Worm (Caenorhabditis elegans): Measurements from ENCODE around the gene sra-37.

sra-37 gene

ce11 chrX:13885131-13885530, 8.0 kb downstream of the sra-37 start (continued):
- no peak for TF ChIP-seq nhr-237 (tag; optimal IDR thresholded peaks at IDR 0.05)
- TF ChIP-seq nhr-41 (GFP tag; IDR thresholded peaks at IDR 0.05): no peak
- TF ChIP-seq egl-27 (tag; optimal IDR thresholded peaks at IDR 0.05): no peak
- TF ChIP-seq vab-7 (GFP tag; IDR thresholded peaks at IDR 0.05): no peak
- no peak for TF ChIP-seq fkh-10 (GFP tag; optimal IDR thresholded peaks at IDR 0.05)
- no peak for TF ChIP-seq Y5F2A.4 (GFP tag; optimal IDR thresholded peaks at IDR 0.05)
- peak; percentile 46 for TF ChIP-seq mep-1 (tag; optimal IDR thresholded peaks at IDR 0.05)
- no peak for TF ChIP-seq tra-1 (GFP tag; IDR thresholded peaks at IDR 0.05)
- no peak for TF ChIP-seq mdt-29 (GFP tag; IDR thresholded peaks at IDR 0.05)
- no peak for TF ChIP-seq zfp-2 (tag; optimal IDR thresholded peaks at IDR 0.05)
- no peak for TF ChIP-seq ama-1 (optimal IDR thresholded peaks at IDR 0.05)
- TF ChIP-seq madf-9 (GFP tag; conservative IDR thresholded peaks at IDR 0.05): no peak
- peak; percentile 71 for TF ChIP-seq hlh-11 (tag; optimal IDR thresholded peaks at IDR 0.05)
- TF ChIP-seq spr-3 (GFP tag; optimal IDR thresholded peaks at IDR 0.05): no peak
- no peak for TF ChIP-seq zfp-3 (GFP tag; conservative IDR thresholded peaks at IDR 0.05)
- TF ChIP-seq lir-3 (tag; optimal IDR thresholded peaks at IDR 0.05): no peak
- TF ChIP-seq F49E8.2 (tag; optimal IDR thresholded peaks at IDR 0.05; ENCODE audit: borderline replicate concordance): no peak
- no peak for TF ChIP-seq lsy-2 (tag; optimal IDR thresholded peaks at IDR 0.05)
- TF ChIP-seq nhr-10 (tag; optimal IDR thresholded peaks at IDR 0.05): no peak
- TF ChIP-seq mes-2 (tag; optimal IDR thresholded peaks at IDR 0.05; ENCODE audit: poor library complexity, severe bottlenecking): peak; percentile 42
- no peak for TF ChIP-seq lin-38 (GFP tag; IDR thresholded peaks at IDR 0.05)
- TF ChIP-seq ZK546.5 (tag; optimal IDR thresholded peaks at IDR 0.05): no peak
- no peak for TF ChIP-seq nhr-42 (GFP tag; IDR thresholded peaks at IDR 0.05)
- no peak for TF ChIP-seq egl-43 (GFP tag; IDR thresholded peaks at IDR 0.05)
- TF ChIP-seq daf-19 (GFP tag; conservative IDR thresholded peaks at IDR 0.05): no peak
- no peak for TF ChIP-seq nhr-76 (tag; optimal IDR thresholded peaks at IDR 0.05)
- TF ChIP-seq F44E2.7 (GFP tag; IDR thresholded peaks at IDR 0.05): no peak
- TF ChIP-seq ZK337.2 (GFP tag; IDR thresholded peaks at IDR 0.05): no peak
- no peak for TF ChIP-seq D1046.2 (GFP tag; IDR thresholded peaks at IDR 0.05)
- 0 out of 2 replicates have a peak, but pooled peaks have one; percentile 31 for TF ChIP-seq dmd-6 (GFP tag; IDR thresholded peaks at IDR 0.05)
- peak; percentile 69 for TF ChIP-seq dve-1 (tag; optimal IDR thresholded peaks at IDR 0.05; ENCODE audit: insufficient read depth)
- no peak for TF ChIP-seq T26A8.4 (GFP tag; IDR thresholded peaks at IDR 0.05)
- TF ChIP-seq mxl-3 (GFP tag; optimal IDR thresholded peaks at IDR 0.05): peak; percentile 65
- TF ChIP-seq pqm-1 (tag; optimal IDR thresholded peaks at IDR 0.05): peak; percentile 88
- peak; percentile 56 for TF ChIP-seq hlh-30 (tag; optimal IDR thresholded peaks at IDR 0.05; ENCODE audit: insufficient read depth)
- no peak for TF ChIP-seq unc-39 (tag; optimal IDR thresholded peaks at IDR 0.05)
- TF ChIP-seq R02D3.7 (tag; optimal IDR thresholded peaks at IDR 0.05): no peak
- TF ChIP-seq hmg-1.1 (GFP tag; IDR thresholded peaks at IDR 0.05): no peak
- no peak for TF ChIP-seq F10B5.3 (tag; optimal IDR thresholded peaks at IDR 0.05)
- TF ChIP-seq unc-130 (GFP tag; optimal IDR thresholded peaks at IDR 0.05): no peak
- TF ChIP-seq set-16 (GFP tag; IDR thresholded peaks at IDR 0.05): no peak
- TF ChIP-seq cey-2 (tag; optimal IDR thresholded peaks at IDR 0.05; ENCODE audit: borderline replicate concordance, insufficient read depth): no peak

- TF ChIP-seq F44E2.7 (GFP tag; IDR thresholded peaks at IDR 0.05): no peak
- TF ChIP-seq aly-2 (tag; optimal IDR thresholded peaks at IDR 0.05): no peak
- no peak for TF ChIP-seq snpc-1.2 (GFP tag; IDR thresholded peaks at IDR 0.05)
- no peak for TF ChIP-seq unc-62 (GFP tag; optimal IDR thresholded peaks at IDR 0.05 in 1 of 2)
- TF ChIP-seq unc-62 (tag; optimal IDR thresholded peaks at IDR 0.05): no peak
- no peak for TF ChIP-seq zag-1 (tag; optimal IDR thresholded peaks at IDR 0.05)
- TF ChIP-seq nhr-42 (GFP tag; IDR thresholded peaks at IDR 0.05): no peak
- no peak for TF ChIP-seq zip-11 (GFP tag; IDR thresholded peaks at IDR 0.05)
- TF ChIP-seq mdt-29 (GFP tag; IDR thresholded peaks at IDR 0.05): no peak
- TF ChIP-seq unc-39 (tag; optimal IDR thresholded peaks at IDR 0.05): no peak
- TF ChIP-seq skn-1 (tag; optimal IDR thresholded peaks at IDR 0.05): no peak
- peak; percentile 41 for TF ChIP-seq hlh-11 (tag; optimal IDR thresholded peaks at IDR 0.05)
- no peak for TF ChIP-seq mxl-2 (GFP tag; conservative IDR thresholded peaks at IDR 0.05)
- no peak for TF ChIP-seq attf-4 (tag; optimal IDR thresholded peaks at IDR 0.05)
- TF ChIP-seq ZK546.5 (tag; optimal IDR thresholded peaks at IDR 0.05): no peak
- no peak for TF ChIP-seq daf-16 (GFP tag; optimal IDR thresholded peaks at IDR 0.05)
- TF ChIP-seq daf-16 (tag; optimal IDR thresholded peaks at IDR 0.05): peak; percentile 36
- TF ChIP-seq dve-1 (tag; optimal IDR thresholded peaks at IDR 0.05; ENCODE audit: insufficient read depth): peak; percentile 55
These were observed 9.0 kb downstream of the sra-37 start for ce11 chrX:13884157-13884556.
